Worm (Caenorhabditis elegans): ENCODE results near the gene clec-185.
A peak's percentile ranks its signal among the peaks of the same experiment; 100 is the strongest.

Gene clec-185

ce11 chrIV:12408625-12409024 lies 29.8 kb upstream of the clec-185 start, which contains the start of gene dsb-1:
Gene dsb-1 (plus strand): TSS chrIV:12408925.
- TF ChIP-seq unc-62 (GFP tag; optimal IDR thresholded peaks at IDR 0.05) (no peak), unc-39 (tag; optimal IDR thresholded peaks at IDR 0.05) (no peak), ceh-43 (GFP tag; optimal IDR thresholded peaks at IDR 0.05) (no peak), ceh-83 (GFP tag; optimal IDR thresholded peaks at IDR 0.05) (no peak), ham-2 (GFP tag; optimal IDR thresholded peaks at IDR 0.05) (no peak), tbx-8 (GFP tag; optimal IDR thresholded peaks at IDR 0.05) (no peak), flh-1 (GFP tag; optimal IDR thresholded peaks at IDR 0.05) (no peak), elt-3 (tag; optimal IDR thresholded peaks at IDR 0.05) (no peak)

ce11 chrIV:12410167-12410566 lies 28.3 kb upstream of the clec-185 start, which contains the start of gene acl-13:
Gene acl-13 (plus strand): TSS chrIV:12410467.
- TF ChIP-seq nhr-12 (tag; optimal IDR thresholded peaks at IDR 0.05) = no peak
- TF ChIP-seq lin-13 (tag; optimal IDR thresholded peaks at IDR 0.05) = no peak
- no peak for TF ChIP-seq nhr-28 (tag; optimal IDR thresholded peaks at IDR 0.05)
- no peak for TF ChIP-seq mep-1 (tag; optimal IDR thresholded peaks at IDR 0.05)
- no peak for TF ChIP-seq bed-3 (GFP tag; optimal IDR thresholded peaks at IDR 0.05)
- TF ChIP-seq ces-1 (GFP tag; optimal IDR thresholded peaks at IDR 0.05) = no peak
- no peak for TF ChIP-seq unc-39 (tag; optimal IDR thresholded peaks at IDR 0.05)
- TF ChIP-seq nhr-237 (tag; optimal IDR thresholded peaks at IDR 0.05) = no peak
- no peak for TF ChIP-seq sem-2 (GFP tag; optimal IDR thresholded peaks at IDR 0.05)
- TF ChIP-seq snpc-4 (tag; optimal IDR thresholded peaks at IDR 0.05) = no peak
- no peak for TF ChIP-seq elt-1 (tag; optimal IDR thresholded peaks at IDR 0.05; ENCODE audit: borderline replicate concordance, insufficient read depth)
- TF ChIP-seq ceh-43 (GFP tag; optimal IDR thresholded peaks at IDR 0.05) = no peak
- no peak for TF ChIP-seq unc-62 (GFP tag; optimal IDR thresholded peaks at IDR 0.05)
- TF ChIP-seq lsy-2 (tag; optimal IDR thresholded peaks at IDR 0.05) = no peak
- TF ChIP-seq blmp-1 (tag; optimal IDR thresholded peaks at IDR 0.05) = no peak
- no peak for TF ChIP-seq M03D4.4 (tag; optimal IDR thresholded peaks at IDR 0.05)
- no peak for TF ChIP-seq zip-8 (tag; optimal IDR thresholded peaks at IDR 0.05)
- TF ChIP-seq ham-2 (GFP tag; optimal IDR thresholded peaks at IDR 0.05) = no peak
- no peak for TF ChIP-seq elt-3 (tag; optimal IDR thresholded peaks at IDR 0.05)

- TF ChIP-seq blmp-1 (tag; optimal IDR thresholded peaks at IDR 0.05) (no peak), ceh-43 (GFP tag; optimal IDR thresholded peaks at IDR 0.05) (no peak), zip-8 (tag; optimal IDR thresholded peaks at IDR 0.05) (no peak), pha-4 (tag; optimal IDR thresholded peaks at IDR 0.05) (no peak), elt-1 (tag; optimal IDR thresholded peaks at IDR 0.05; ENCODE audit: borderline replicate concordance, insufficient read depth) (no peak), sem-2 (GFP tag; optimal IDR thresholded peaks at IDR 0.05) (no peak), nhr-28 (tag; optimal IDR thresholded peaks at IDR 0.05) (no peak), hlh-1 (tag; optimal IDR thresholded peaks at IDR 0.05) (no peak), unc-120 (tag; optimal IDR thresholded peaks at IDR 0.05; ENCODE audit: poor library complexity, severe bottlenecking) (no peak)
These were observed 23.9 kb upstream of the clec-185 start for ce11 chrIV:12414601-12415000.

- TF ChIP-seq nhr-76 (tag; optimal IDR thresholded peaks at IDR 0.05) (no peak), lsy-2 (tag; optimal IDR thresholded peaks at IDR 0.05) (no peak), cnd-1 (tag; optimal IDR thresholded peaks at IDR 0.05) (peak; percentile 35), sptf-1 (tag; optimal IDR thresholded peaks at IDR 0.05) (peak; percentile 52), lin-13 (tag; optimal IDR thresholded peaks at IDR 0.05) (no peak), ham-2 (GFP tag; optimal IDR thresholded peaks at IDR 0.05) (peak; percentile 48), ceh-83 (GFP tag; optimal IDR thresholded peaks at IDR 0.05) (peak; percentile 34), lin-32 (GFP tag; optimal IDR thresholded peaks at IDR 0.05) (peak; percentile 63), unc-62 (GFP tag; optimal IDR thresholded peaks at IDR 0.05) (no peak), zip-8 (tag; optimal IDR thresholded peaks at IDR 0.05) (no peak), elt-3 (tag; optimal IDR thresholded peaks at IDR 0.05) (no peak), flh-1 (GFP tag; optimal IDR thresholded peaks at IDR 0.05) (no peak), M03D4.4 (tag; optimal IDR thresholded peaks at IDR 0.05) (peak; percentile 32)
These were observed 21.6 kb upstream of the clec-185 start for ce11 chrIV:12416629-12417404.

ce11 chrIV:12417536-12418195 lies 20.8 kb upstream of the clec-185 start, which contains the start of gene F08G5.3:
Gene F08G5.3 (minus strand): TSS chrIV:12417586.
- TF ChIP-seq ztf-11 (tag; optimal IDR thresholded peaks at IDR 0.05) (no peak), ces-1 (GFP tag; optimal IDR thresholded peaks at IDR 0.05) (peak; percentile 70), hlh-1 (tag; optimal IDR thresholded peaks at IDR 0.05) (peak; percentile 44), sptf-1 (tag; optimal IDR thresholded peaks at IDR 0.05) (peak; percentile 31), drap-1 (GFP tag; optimal IDR thresholded peaks at IDR 0.05) (peak; percentile 4), nhr-12 (tag; optimal IDR thresholded peaks at IDR 0.05) (no peak), unc-120 (tag; optimal IDR thresholded peaks at IDR 0.05; ENCODE audit: poor library complexity, severe bottlenecking) (peak; percentile 39)

All from whole organism, mixed stage, embryonic.